Worm (Caenorhabditis elegans): Measurements from ENCODE around the gene rabx-5.

DNA sequence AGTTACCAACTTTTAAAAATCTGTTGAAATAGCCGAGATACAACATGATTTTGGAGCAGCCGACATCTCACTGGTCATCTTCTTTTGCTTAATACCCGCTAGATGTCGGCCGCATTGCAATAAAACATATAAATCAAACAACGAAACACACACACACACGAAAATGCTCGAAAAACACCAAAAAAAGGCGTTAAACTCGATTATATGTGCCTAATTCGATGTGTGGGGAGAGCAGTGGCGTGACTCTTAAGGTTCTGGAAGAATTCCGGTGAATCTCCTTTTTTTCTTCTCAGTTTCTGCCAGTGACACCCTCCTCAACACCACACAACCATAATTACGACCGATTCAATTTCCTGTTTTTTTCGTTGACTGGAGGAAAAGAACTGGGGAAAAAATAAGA lies 24.9 kb upstream of the rabx-5 start:
- TF ChIP-seq med-1 (GFP tag; optimal IDR thresholded peaks at IDR 0.05; ENCODE audit: insufficient read depth) (no peak), ref-1 (GFP tag; conservative IDR thresholded peaks at IDR 0.05) (no peak), flt-1 (GFP tag; IDR thresholded peaks at IDR 0.05) (no peak), cog-1 (tag; optimal IDR thresholded peaks at IDR 0.05) (no peak)
